Worm (Caenorhabditis elegans) whole organism, L2 larva: ENCODE measurements around the gene ZK632.14.

Source experiments
- F13H6.1 ChIP-seq: sonication (generic microtip); optimal IDR thresholded peaks from 2 replicates; lab custom pipeline; 2016; ENCODE audit warnings: missing genetic modification characterization, missing compliant biosample characterization
- Y55F3AM.14 ChIP-seq: fragments of 200-800 bp; sonication (Bioruptor generic); optimal IDR thresholded peaks from 2 replicates; lab custom pipeline; 2018; ENCODE audit warnings: mild to moderate bottlenecking, missing genetic modification characterization, missing compliant biosample characterization
- aly-2 ChIP-seq: fragments of 150-350 bp; optimal IDR thresholded peaks from 2 replicates; lab custom pipeline; 2014; ENCODE audit warnings: missing biosample characterization, missing genetic modification characterization
- ceh-16 ChIP-seq: fragments of 150-350 bp; optimal IDR thresholded peaks from 2 replicates; lab custom pipeline; 2014; ENCODE audit warnings: missing biosample characterization, missing genetic modification characterization
- egl-27 ChIP-seq: sonication (generic microtip); optimal IDR thresholded peaks from 3 replicates; lab custom pipeline; 2017; ENCODE audit warnings: missing biosample characterization, missing genetic modification reagents, missing genetic modification characterization
- elt-3 ChIP-seq: sonication (generic microtip); optimal IDR thresholded peaks from 2 replicates; lab custom pipeline; 2017; ENCODE audit warnings: missing biosample characterization, missing genetic modification characterization
- fos-1 ChIP-seq: fragments of 150-350 bp; optimal IDR thresholded peaks from 2 replicates; lab custom pipeline; 2014; ENCODE audit warnings: missing biosample characterization, missing genetic modification characterization
- lsy-2 ChIP-seq, 2 experiments: fragments of 150-350 bp in 1 of 2; sonication (generic microtip) in 1 of 2; optimal IDR thresholded peaks; 2 replicates each; lab custom pipeline; 2014 to 2017; ENCODE audit warnings: missing biosample characterization in 2 of 2, missing genetic modification characterization in 2 of 2
- nhr-11 ChIP-seq: fragments of 150-350 bp; optimal IDR thresholded peaks from 2 replicates; lab custom pipeline; 2014; ENCODE audit warnings: missing biosample characterization, missing genetic modification characterization
- nhr-23 ChIP-seq: fragments of 150-350 bp; optimal IDR thresholded peaks from 2 replicates; lab custom pipeline; 2014; ENCODE audit warnings: missing biosample characterization, missing genetic modification reagents, missing genetic modification characterization
- peb-1 ChIP-seq: fragments of 150-350 bp; optimal IDR thresholded peaks from 2 replicates; lab custom pipeline; 2014; ENCODE audit warnings: missing biosample characterization, missing genetic modification characterization
- sma-9 ChIP-seq, 2 experiments: fragments of 150-350 bp in 1 of 2; sonication (generic microtip) in 1 of 2; optimal IDR thresholded peaks; 2 replicates each; lab custom pipeline; 2014 to 2016; ENCODE audit warnings: missing genetic modification characterization in 2 of 2, mild to moderate bottlenecking in 1 of 2, missing biosample characterization in 1 of 2, missing compliant biosample characterization in 1 of 2, missing genetic modification reagents in 1 of 2, moderate library complexity in 1 of 2
- unc-55 ChIP-seq: fragments of 150-350 bp; sonication (generic microtip); optimal IDR thresholded peaks from 3 replicates; lab custom pipeline; 2014; ENCODE audit warnings: missing biosample characterization, missing genetic modification reagents, missing genetic modification characterization
- unc-62 ChIP-seq: fragments of 150-350 bp; optimal IDR thresholded peaks from 2 replicates; lab custom pipeline; 2014; ENCODE audit warnings: missing biosample characterization, missing genetic modification reagents, missing genetic modification characterization

DNA sequence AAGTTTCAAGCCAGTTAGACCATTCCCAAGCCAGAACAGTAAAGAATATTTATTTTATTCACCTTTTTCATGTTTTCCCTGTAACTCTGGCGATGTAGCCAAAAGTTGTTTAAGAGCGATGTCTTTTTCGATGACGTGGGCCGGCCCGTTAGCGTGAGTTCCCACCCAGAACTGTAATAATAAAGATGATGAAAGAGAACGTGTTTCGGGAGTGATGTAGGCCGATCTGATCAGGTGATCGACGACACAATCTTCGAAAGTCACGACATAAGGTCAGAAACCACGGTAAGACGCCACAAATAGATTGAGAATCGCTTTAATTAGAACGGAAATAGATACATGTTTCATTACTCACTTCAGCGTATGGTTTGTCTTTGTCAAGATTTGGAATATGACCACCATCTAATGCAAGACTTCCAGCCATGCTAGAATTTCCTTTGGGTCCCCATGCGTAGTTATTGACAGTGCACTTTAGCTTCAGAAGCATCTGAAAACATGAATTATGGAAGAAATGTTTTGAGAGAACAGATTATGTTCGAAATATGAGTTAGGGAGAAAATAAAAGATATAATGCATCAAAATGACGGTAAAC, 6.2 kb upstream of the ZK632.14 start, which contains the start of gene ZK632.4:
- no peak for TF ChIP-seq lsy-2 (tag; optimal IDR thresholded peaks at IDR 0.05; lab: Kevin White, UChicago)
- TF ChIP-seq unc-55 (GFP tag; lab: Kevin White, UChicago), result no peak
- no peak for TF ChIP-seq ceh-16 (tag; lab: Kevin White, UChicago)
- TF ChIP-seq egl-27 (tag; lab: Kevin White, UChicago), result no peak
- no peak for TF ChIP-seq aly-2 (tag; lab: Kevin White, UChicago)
- no peak for TF ChIP-seq unc-62 (GFP tag; lab: Kevin White, UChicago)
- TF ChIP-seq nhr-11 (tag; lab: Kevin White, UChicago), result no peak
- no peak for TF ChIP-seq fos-1 (tag; lab: Kevin White, UChicago)
- TF ChIP-seq elt-3 (tag; lab: Kevin White, UChicago), result no peak
- peak; percentile 56 for TF ChIP-seq sma-9 (GFP tag; optimal IDR thresholded peaks at IDR 0.05; lab: Kevin White, UChicago)
- TF ChIP-seq sma-9 (tag; optimal IDR thresholded peaks at IDR 0.05; lab: Kevin White, UChicago), result no peak
- TF ChIP-seq Y55F3AM.14, result no peak
- no peak for TF ChIP-seq nhr-23 (tag; lab: Kevin White, UChicago)
- no peak for TF ChIP-seq peb-1 (tag; lab: Kevin White, UChicago)
- TF ChIP-seq F13H6.1 (tag; lab: Kevin White, UChicago), result no peak
